Worm (Caenorhabditis elegans): Measurements from ENCODE around the gene tiar-1.
A peak's percentile ranks its signal among the peaks of the same experiment; 100 is the strongest.

tiar-1 gene

ce11 chrII:5727707-5728106 is 13.1 kb upstream of the tiar-1 start, which contains the start of gene rab-3:
TSS of gene rab-3 (minus strand) at chrII:5727853.
- TF ChIP-seq unc-3 (GFP tag; conservative IDR thresholded peaks at IDR 0.05) (no peak), unc-3 (tag; optimal IDR thresholded peaks at IDR 0.05) (no peak), unc-42 (tag; optimal IDR thresholded peaks at IDR 0.05) (peak; percentile 78), nfya-1 (tag; optimal IDR thresholded peaks at IDR 0.05) (no peak), zip-5 (tag; optimal IDR thresholded peaks at IDR 0.05) (no peak), unc-86 (tag; optimal IDR thresholded peaks at IDR 0.05) (no peak), hlh-8 (tag; optimal IDR thresholded peaks at IDR 0.05) (no peak)

ce11 chrII:5725094-5725493 is 10.5 kb upstream of the tiar-1 start:
- TF ChIP-seq hlh-13 (GFP tag; optimal IDR thresholded peaks at IDR 0.05) (no peak), ceh-6 (GFP tag; optimal IDR thresholded peaks at IDR 0.05) (no peak), dve-1 (tag; optimal IDR thresholded peaks at IDR 0.05) (no peak), pax-1 (tag; optimal IDR thresholded peaks at IDR 0.05) (no peak), eyg-1 (tag; optimal IDR thresholded peaks at IDR 0.05) (no peak), tbx-7 (tag; optimal IDR thresholded peaks at IDR 0.05) (no peak), hlh-8 (tag; optimal IDR thresholded peaks at IDR 0.05) (no peak), unc-42 (tag; optimal IDR thresholded peaks at IDR 0.05) (peak; percentile 81), dmd-4 (tag; optimal IDR thresholded peaks at IDR 0.05; ENCODE audit: borderline replicate concordance) (no peak), K02D7.2 (tag; optimal IDR thresholded peaks at IDR 0.05) (no peak), pha-2 (tag; optimal IDR thresholded peaks at IDR 0.05) (no peak), ceh-18 (tag; optimal IDR thresholded peaks at IDR 0.05) (peak; percentile 22), mec-3 (tag; optimal IDR thresholded peaks at IDR 0.05; ENCODE audit: borderline replicate concordance) (no peak), ceh-48 (tag; optimal IDR thresholded peaks at IDR 0.05) (peak; percentile 76), ceh-19 (GFP tag; optimal IDR thresholded peaks at IDR 0.05) (peak; percentile 31), nhr-232 (tag; optimal IDR thresholded peaks at IDR 0.05) (no peak), ceh-14 (tag; optimal IDR thresholded peaks at IDR 0.05) (no peak), sox-2 (GFP tag; IDR thresholded peaks at IDR 0.05) (no peak), pros-1 (tag; optimal IDR thresholded peaks at IDR 0.05) (no peak), ceh-31 (tag; optimal IDR thresholded peaks at IDR 0.05) (peak; percentile 78), tbx-2 (tag; optimal IDR thresholded peaks at IDR 0.05) (peak; percentile 29), nfya-1 (tag; optimal IDR thresholded peaks at IDR 0.05) (peak; percentile 36), pag-3 (tag; optimal IDR thresholded peaks at IDR 0.05; ENCODE audit: borderline replicate concordance) (no peak)

ce11 chrII:5719848-5720247 is 5.2 kb upstream of the tiar-1 start, which contains the start of gene damt-1:
TSS of gene damt-1 (plus strand) at chrII:5720148.
- TF ChIP-seq ama-1 (optimal IDR thresholded peaks at IDR 0.05) (no peak), fkh-10 (GFP tag; optimal IDR thresholded peaks at IDR 0.05) (no peak), dmd-4 (tag; optimal IDR thresholded peaks at IDR 0.05; ENCODE audit: borderline replicate concordance) (no peak), gmeb-2 (tag; optimal IDR thresholded peaks at IDR 0.05) (no peak), nfya-1 (tag; optimal IDR thresholded peaks at IDR 0.05) (no peak), sox-4 (tag; optimal IDR thresholded peaks at IDR 0.05) (no peak), che-1 (tag; optimal IDR thresholded peaks at IDR 0.05) (no peak)

- TF ChIP-seq hlh-15 (tag; optimal IDR thresholded peaks at IDR 0.05) (no peak), ttx-3 (tag; optimal IDR thresholded peaks at IDR 0.05) (no peak), ceh-31 (tag; optimal IDR thresholded peaks at IDR 0.05) (no peak), hlh-30 (tag; optimal IDR thresholded peaks at IDR 0.05; ENCODE audit: insufficient read depth) (no peak), ceh-30 (tag; optimal IDR thresholded peaks at IDR 0.05) (no peak), ceh-48 (tag; optimal IDR thresholded peaks at IDR 0.05) (no peak), eyg-1 (tag; optimal IDR thresholded peaks at IDR 0.05) (no peak), lim-6 (tag; optimal IDR thresholded peaks at IDR 0.05) (no peak), pag-3 (tag; optimal IDR thresholded peaks at IDR 0.05; ENCODE audit: borderline replicate concordance) (no peak), madf-2 (tag; optimal IDR thresholded peaks at IDR 0.05) (no peak), ceh-34 (tag; optimal IDR thresholded peaks at IDR 0.05) (no peak)
These were observed 3.2 kb upstream of the tiar-1 start, which contains the start of gene zipt-3 for ce11 chrII:5717831-5718230. TSS of gene zipt-3 (plus strand) at chrII:5718131.
